Fruit fly (Drosophila melanogaster) whole organism: ENCODE results near the gene Ziz.

Experiments
- CG8478 ChIP-seq: fragments of >200 bp; optimal IDR thresholded peaks from 2 replicates; lab custom pipeline; 2018; ENCODE audit warnings: inconsistent platforms
- Dll ChIP-seq: fragments of >200 bp; optimal IDR thresholded peaks from 2 replicates; lab custom pipeline; 2017
- EcR ChIP-seq, 2 experiments: fragments of >200 bp; optimal IDR thresholded peaks; 2 replicates each; lab custom pipeline; 2017; ENCODE audit warnings: missing biosample characterization in 2 of 2, missing genetic modification characterization in 2 of 2, missing genetic modification reagents in 2 of 2
- pan ChIP-seq: fragments of >200 bp; optimal IDR thresholded peaks from 2 replicates; lab custom pipeline; 2017
- psq ChIP-seq: fragments of >200 bp; optimal IDR thresholded peaks from 2 replicates; lab custom pipeline; 2017
- usp ChIP-seq: fragments of >200 bp; optimal IDR thresholded peaks from 2 replicates; lab custom pipeline; 2017; ENCODE audit warnings: missing biosample characterization, missing genetic modification characterization, mixed read lengths

The Ziz gene

DNA sequence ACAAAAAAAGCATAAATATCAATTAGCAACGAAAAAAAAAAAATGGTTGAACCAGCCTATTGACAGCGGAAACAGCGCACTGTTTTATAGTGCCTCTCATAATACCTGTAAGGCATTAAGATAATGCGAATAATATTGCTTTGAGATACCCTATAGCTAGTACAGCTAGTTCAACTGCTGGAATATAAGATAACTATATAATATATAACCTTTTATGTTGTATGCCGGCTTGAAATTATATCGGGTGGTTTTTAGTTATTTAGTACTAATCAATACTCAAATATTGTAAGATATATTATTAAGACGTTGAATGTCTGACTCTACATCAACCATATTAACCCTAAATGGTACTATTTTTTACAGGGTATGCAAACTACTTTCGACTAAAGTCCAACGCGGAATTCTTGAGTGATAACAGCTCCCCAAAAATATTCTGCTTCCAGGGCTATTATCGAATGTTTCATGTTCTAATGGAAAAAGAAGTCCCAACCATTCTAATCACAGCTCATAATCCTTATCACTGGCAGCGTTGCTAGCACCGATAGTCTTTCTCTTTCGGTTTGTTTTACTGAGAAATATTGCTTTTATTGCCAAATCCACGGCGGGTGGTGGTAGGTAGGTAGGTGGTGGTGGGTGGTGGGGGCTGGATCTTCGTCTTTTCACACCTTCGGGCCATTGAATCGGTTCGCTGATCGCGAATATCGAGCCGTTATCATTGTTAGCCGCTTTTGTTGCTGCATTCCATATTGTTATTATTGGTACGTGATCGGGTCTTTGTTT lies 62.0 kb downstream of the Ziz start:
- TF ChIP-seq usp (GFP tag; lab: Kevin White, UChicago), result no peak
- no peak for TF ChIP-seq EcR (GFP tag; optimal IDR thresholded peaks at IDR 0.05; lab: Kevin White, UChicago)
- no peak for TF ChIP-seq psq (lab: Kevin White, UChicago)
- TF ChIP-seq CG8478 (lab: Kevin White, UChicago), result no peak
- no peak for TF ChIP-seq Dll (lab: Kevin White, UChicago)
- TF ChIP-seq pan (lab: Kevin White, UChicago), result no peak

DNA sequence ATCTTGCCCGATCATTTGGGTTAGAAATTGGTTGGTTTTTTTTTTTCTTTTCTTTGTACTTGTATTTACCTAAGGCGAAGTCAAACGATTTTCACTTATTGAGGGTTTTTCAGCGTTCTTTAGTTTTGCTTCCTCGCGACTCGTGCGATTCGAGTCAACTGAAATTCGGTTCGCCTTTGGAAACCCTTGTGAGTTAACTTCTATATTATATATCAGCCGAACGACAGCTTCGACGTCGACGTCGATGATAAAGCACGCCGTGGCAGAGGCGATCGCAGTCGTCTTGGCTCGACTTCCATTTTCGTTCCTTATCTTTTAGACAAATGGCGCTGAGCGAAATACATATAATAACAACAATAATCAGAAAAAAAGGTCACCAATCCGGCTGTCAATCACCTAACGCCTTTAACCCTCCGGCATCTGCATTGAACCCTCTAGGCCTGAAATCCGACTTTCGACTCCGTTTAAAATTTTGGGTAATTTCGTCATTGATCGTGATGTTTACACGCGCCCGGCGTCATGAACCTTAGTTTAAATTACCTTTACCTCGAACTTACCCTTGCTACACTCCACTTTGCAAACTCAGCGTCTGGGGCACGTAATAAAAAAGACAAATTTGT lies 62.7 kb downstream of the Ziz start, which contains the start of gene CG5958:
Gene CG5958, minus strand, starts transcription at position 180 of the 620 bp plus-strand sequence.
- TF ChIP-seq Dll (lab: Kevin White, UChicago) (no peak), EcR (GFP tag; optimal IDR thresholded peaks at IDR 0.05; lab: Kevin White, UChicago) (no peak), psq (lab: Kevin White, UChicago) (no peak), pan (lab: Kevin White, UChicago) (no peak), usp (GFP tag; lab: Kevin White, UChicago) (no peak), CG8478 (lab: Kevin White, UChicago) (no peak)

DNA sequence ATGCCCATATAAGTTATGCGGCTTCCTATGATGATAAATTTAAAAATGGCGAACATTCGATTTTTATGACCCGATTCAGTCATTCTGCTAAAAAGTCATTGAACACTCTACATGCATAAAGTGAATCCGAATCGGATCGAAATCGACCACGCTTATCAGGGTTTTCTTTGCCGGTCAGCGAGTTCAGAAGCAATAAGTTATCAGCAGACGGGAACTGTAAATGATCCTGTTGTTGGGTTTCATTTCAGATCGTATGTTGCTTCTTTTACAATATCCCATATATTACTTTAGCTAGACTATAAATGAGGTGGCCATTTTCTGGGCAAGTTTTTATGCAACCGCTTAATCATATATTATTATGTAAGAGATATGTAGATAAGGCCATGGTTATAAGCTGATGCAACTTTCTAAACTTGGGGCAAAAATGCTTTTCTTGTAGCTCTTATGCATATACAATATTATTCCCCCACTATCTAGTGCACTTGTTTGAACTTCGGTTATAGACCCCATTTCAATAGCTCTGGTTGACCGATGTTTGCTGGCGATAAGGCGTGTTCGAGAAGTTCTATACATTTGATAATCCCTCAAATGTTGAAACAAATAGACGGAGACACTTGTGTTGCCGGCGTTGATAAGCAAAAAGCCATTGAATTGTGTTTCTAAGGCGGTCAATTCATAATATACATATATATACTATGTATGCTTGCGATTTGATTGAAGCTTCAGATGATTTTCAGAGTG lies 64.1 kb downstream of the Ziz start:
- TF ChIP-seq CG8478 (lab: Kevin White, UChicago) (no peak), Dll (lab: Kevin White, UChicago) (no peak), EcR (GFP tag; optimal IDR thresholded peaks at IDR 0.05; lab: Kevin White, UChicago) (no peak), usp (GFP tag; lab: Kevin White, UChicago) (no peak)

DNA sequence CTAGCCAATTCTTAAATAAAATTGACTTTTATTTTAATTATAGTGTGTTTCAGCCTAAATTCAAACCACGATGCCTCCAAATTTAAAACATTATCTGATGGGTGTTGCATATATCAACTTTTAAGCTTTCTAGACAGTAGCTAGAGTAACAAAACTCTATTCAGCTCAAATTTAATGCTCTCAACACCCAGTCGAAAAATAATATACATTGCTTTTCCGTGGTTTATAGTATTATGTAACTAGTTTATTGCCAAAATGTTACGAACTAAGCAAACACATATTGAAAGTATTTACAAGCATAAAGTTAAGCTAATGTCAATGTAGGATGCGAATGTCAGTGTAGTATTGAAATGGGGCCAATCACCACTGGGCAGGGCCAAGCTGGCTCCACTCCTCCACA lies 65.8 kb downstream of the Ziz start:
- TF ChIP-seq CG8478 (lab: Kevin White, UChicago) (no peak), usp (GFP tag; lab: Kevin White, UChicago) (no peak), Dll (lab: Kevin White, UChicago) (no peak), psq (lab: Kevin White, UChicago) (no peak), EcR (GFP tag; optimal IDR thresholded peaks at IDR 0.05; lab: Kevin White, UChicago) (no peak), pan (lab: Kevin White, UChicago) (no peak)

DNA sequence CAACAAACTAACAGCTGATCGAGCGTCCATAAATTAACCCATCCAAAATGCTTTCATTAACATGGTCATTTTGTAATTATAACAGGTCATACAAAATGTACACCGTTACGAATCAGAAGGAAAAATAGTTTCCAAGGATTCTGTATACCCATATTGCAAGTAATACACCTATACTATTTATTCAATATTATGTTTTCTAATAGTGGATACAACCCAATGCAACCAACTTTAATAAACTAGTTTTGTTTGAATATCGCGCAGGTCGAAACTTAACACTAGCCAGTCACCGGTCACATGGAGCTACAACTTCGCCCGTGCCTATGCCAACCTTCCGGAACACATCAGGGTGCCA lies 68.3 kb downstream of the Ziz start:
- TF ChIP-seq Dll (lab: Kevin White, UChicago) (no peak), pan (lab: Kevin White, UChicago) (peak; percentile 51)

DNA sequence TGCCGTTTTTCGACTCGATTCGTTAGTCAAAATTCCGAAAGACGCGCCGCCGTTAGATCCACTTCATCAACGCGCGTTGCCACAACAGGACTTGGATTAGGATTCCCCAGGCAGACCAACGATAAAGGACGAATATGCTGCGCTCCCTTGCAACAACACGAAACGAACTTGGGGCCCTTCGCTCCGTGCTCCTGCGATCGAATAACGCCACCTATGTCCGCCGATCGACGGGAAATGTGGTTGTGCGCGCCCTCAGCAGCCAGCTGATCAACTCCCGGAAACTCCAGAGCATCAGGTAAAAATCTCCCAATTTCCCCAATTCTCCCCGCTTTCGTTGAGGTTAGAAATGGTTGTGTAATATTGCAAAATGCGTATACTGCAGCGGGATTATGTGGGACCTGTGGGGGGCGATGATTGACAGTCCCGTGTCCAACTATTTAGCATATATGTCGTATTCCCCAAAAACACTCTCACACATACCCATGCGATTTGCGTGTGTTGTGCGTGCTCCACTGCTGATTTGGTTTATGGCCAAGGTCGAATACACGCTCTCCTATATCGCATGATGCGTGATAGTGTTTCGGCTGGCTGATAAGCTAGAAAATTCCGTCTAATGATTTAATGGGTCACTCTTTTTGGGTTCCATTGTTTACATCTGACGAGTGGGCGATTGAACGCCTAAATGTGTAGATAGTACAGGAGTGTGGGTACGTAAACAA lies 68.9 kb downstream of the Ziz start:
- TF ChIP-seq psq (lab: Kevin White, UChicago) (no peak), Dll (lab: Kevin White, UChicago) (no peak), pan (lab: Kevin White, UChicago) (no peak), EcR (GFP tag; optimal IDR thresholded peaks at IDR 0.05; lab: Kevin White, UChicago) (no peak), CG8478 (lab: Kevin White, UChicago) (no peak), usp (GFP tag; lab: Kevin White, UChicago) (no peak)

DNA sequence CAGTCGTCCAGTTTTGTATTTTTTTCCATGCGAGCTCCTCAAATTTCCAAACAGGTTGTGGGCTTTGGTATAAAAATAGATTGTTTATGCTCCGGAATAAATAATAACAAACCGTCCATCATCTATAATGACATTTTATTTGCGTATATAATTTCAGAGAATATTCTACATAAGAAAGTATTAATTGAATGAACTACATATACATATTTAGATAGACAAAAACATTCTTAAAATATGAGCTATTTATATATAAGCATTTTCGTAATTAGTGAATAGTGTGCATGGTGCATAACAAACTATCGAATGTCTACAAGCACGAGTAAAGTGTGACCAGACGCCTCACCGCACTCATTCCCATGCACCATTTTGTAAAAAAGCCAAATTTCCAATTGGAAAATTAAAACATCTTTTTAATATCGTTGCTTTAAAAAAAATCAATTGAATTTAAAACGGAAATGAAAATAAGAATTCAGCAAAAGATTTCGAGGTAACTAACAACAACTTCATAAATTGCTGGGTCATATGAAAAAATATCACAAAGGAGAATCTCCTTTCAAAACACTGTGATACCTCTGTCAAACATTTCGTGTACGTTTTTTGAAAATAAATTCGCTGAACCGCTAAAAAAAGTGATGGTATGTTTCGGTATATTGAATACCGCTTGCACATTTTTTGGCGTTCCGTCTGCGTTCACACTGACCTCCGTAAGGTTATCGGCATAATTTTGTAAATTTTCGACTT lies 69.6 kb downstream of the Ziz start, which contains the start of gene muc:
Gene muc, plus strand, starts transcription at position 541 of the 741 bp plus-strand sequence.
- TF ChIP-seq psq (lab: Kevin White, UChicago), result no peak
- TF ChIP-seq CG8478 (lab: Kevin White, UChicago), result no peak
- TF ChIP-seq Dll (lab: Kevin White, UChicago), result no peak
- TF ChIP-seq usp (GFP tag; lab: Kevin White, UChicago), result no peak
- no peak for TF ChIP-seq EcR (GFP tag; optimal IDR thresholded peaks at IDR 0.05; lab: Kevin White, UChicago)
- no peak for TF ChIP-seq pan (lab: Kevin White, UChicago)

DNA sequence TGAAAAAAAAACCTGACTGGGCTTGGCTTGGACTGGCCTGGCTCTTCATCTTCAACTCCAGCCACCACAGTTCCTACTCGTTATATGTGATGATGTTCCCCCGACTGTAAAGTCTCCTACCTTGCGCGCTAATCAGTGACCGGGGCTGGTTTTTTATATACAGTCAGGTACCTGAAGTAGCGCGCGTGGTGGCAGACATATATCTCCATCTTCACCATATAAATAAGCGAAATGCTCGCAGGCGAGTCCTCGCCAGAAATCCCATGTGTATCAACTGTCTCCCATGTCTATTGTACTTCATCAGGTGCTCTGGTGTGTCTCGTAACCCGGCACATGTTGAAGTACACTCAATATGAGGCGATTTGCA lies 70.4 kb downstream of the Ziz start:
- no peak for TF ChIP-seq usp (GFP tag; lab: Kevin White, UChicago)
- TF ChIP-seq EcR (GFP tag; optimal IDR thresholded peaks at IDR 0.05; lab: Kevin White, UChicago), result no peak
- TF ChIP-seq pan (lab: Kevin White, UChicago), result no peak
- TF ChIP-seq psq (lab: Kevin White, UChicago), result no peak

DNA sequence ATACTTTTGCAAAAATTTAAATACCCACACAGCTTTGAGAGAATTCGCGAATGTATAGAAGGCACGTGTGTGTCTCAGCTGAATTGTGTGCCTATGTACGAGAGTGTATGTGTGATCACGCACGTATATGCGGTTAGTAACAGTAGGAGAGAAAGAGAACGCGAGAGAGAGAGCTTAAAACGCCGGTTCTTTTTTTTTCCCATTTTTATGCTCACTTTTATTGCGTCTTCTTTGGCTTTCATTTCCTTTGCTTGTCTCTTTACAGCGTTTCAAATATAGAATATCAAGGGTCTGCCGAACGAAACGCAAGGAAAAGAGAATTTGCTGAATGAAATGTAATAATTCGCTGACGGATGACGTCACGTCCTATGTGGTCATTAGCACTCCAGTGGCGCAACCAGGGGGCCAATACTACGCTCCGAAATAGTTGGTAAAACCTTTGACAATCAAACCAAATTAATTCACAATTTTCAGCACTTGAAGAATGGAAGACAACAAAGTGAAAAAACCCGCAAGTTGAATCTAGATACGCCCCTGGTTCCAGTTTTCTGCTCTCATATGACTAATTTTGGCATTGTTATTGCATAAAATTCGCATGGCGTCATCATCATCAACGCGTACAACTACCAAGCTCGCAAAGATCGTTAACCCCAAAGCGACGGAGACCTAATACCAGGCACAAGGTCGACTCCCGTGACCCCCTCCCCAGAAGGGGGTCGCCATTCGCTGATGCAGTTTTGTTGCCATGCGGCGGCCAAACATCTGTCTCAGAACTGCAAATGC lies 71.0 kb downstream of the Ziz start:
- TF ChIP-seq CG8478 (lab: Kevin White, UChicago) (no peak), usp (GFP tag; lab: Kevin White, UChicago) (no peak), psq (lab: Kevin White, UChicago) (peak; percentile 19), pan (lab: Kevin White, UChicago) (no peak), Dll (lab: Kevin White, UChicago) (no peak), EcR (GFP tag; optimal IDR thresholded peaks at IDR 0.05; lab: Kevin White, UChicago) (peak in 1 of 2 experiments; percentile 64)
